Worm (Caenorhabditis elegans) whole organism, L4 larva: ENCODE measurements around the gene K09H11.9.

Source experiments
- R02D3.7 ChIP-seq: fragments of 150-350 bp; sonication (generic microtip); optimal IDR thresholded peaks from 3 replicates; lab custom pipeline; 2014; ENCODE audit warnings: missing biosample characterization, missing genetic modification characterization
- hlh-11 ChIP-seq: fragments of 200-800 bp; sonication (Bioruptor generic); optimal IDR thresholded peaks from 2 replicates; lab custom pipeline; 2018; ENCODE audit warnings: mild to moderate bottlenecking, missing genetic modification characterization, missing compliant biosample characterization
- lin-39 ChIP-seq: fragments of 150-350 bp; optimal IDR thresholded peaks from 2 replicates; lab custom pipeline; 2014; ENCODE audit warnings: missing biosample characterization, missing genetic modification reagents, missing genetic modification characterization
- nhr-10 ChIP-seq: fragments of 150-350 bp; optimal IDR thresholded peaks from 2 replicates; lab custom pipeline; 2014; ENCODE audit warnings: missing biosample characterization, missing genetic modification characterization
- skn-1 ChIP-seq: fragments of 150-350 bp; optimal IDR thresholded peaks from 2 replicates; lab custom pipeline; 2014; ENCODE audit warnings: missing biosample characterization, missing genetic modification characterization
- unc-62 ChIP-seq, 3 experiments: fragments of 150-350 bp in 1 of 3; sonication (generic microtip); optimal IDR thresholded peaks in 2 of 3; peaks in 1 of 3; 1 replicate in 1 of 3; 2 replicates in 2 of 3; lab custom pipeline; 2014 to 2017; ENCODE audit warnings: missing biosample characterization in 3 of 3, missing genetic modification characterization in 3 of 3, missing genetic modification reagents in 3 of 3, missing genotype in 1 of 3

ce11 chrV:5691665-5692407 is 24.6 kb downstream of the K09H11.9 start, which contains the start of gene F25B4.8:
- TF ChIP-seq unc-62 (GFP tag; optimal IDR thresholded peaks at IDR 0.05 in 1 of 2; lab: Kevin White, UChicago) (no peak), unc-62 (tag; optimal IDR thresholded peaks at IDR 0.05; lab: Kevin White, UChicago) (no peak), nhr-10 (tag; lab: Kevin White, UChicago) (no peak), skn-1 (tag; lab: Kevin White, UChicago) (no peak), hlh-11 (tag; lab: Kevin White, UChicago) (no peak), R02D3.7 (tag; lab: Kevin White, UChicago) (no peak), lin-39 (no peak)
